Worm (Caenorhabditis elegans): ENCODE data around the gene C17C3.11.

ce11 chrII:5533642-5534041 is 4.0 kb upstream of the C17C3.11 start, which contains the start of gene hlh-26:
- TF ChIP-seq ceh-9 (tag; optimal IDR thresholded peaks at IDR 0.05) (no peak), ceh-82 (tag; optimal IDR thresholded peaks at IDR 0.05) (no peak), elt-3 (tag; optimal IDR thresholded peaks at IDR 0.05) (no peak), nhr-77 (tag; optimal IDR thresholded peaks at IDR 0.05) (no peak), ztf-4 (tag; optimal IDR thresholded peaks at IDR 0.05) (no peak), R02D3.7 (tag; optimal IDR thresholded peaks at IDR 0.05) (no peak), unc-62 (GFP tag; optimal IDR thresholded peaks at IDR 0.05) (no peak), fos-1 (tag; optimal IDR thresholded peaks at IDR 0.05) (no peak), fkh-10 (GFP tag; optimal IDR thresholded peaks at IDR 0.05) (no peak), nhr-11 (tag; optimal IDR thresholded peaks at IDR 0.05) (no peak), nhr-28 (tag; optimal IDR thresholded peaks at IDR 0.05) (no peak), snpc-4 (tag; optimal IDR thresholded peaks at IDR 0.05) (no peak), aly-2 (tag; optimal IDR thresholded peaks at IDR 0.05) (no peak)
